Fruit fly (Drosophila melanogaster) whole organism, prepupa: ENCODE measurements around the gene CG33110.

ENCODE experiments used
- CG7368 ChIP-seq: fragments of 200-800 bp; sonication (Bioruptor generic); optimal IDR thresholded peaks from 3 replicates; lab custom pipeline; 2016; ENCODE audit warnings: missing biosample characterization, missing genetic modification characterization
- CG9139 ChIP-seq: fragments of 200-800 bp; sonication (Bioruptor generic); optimal IDR thresholded peaks from 3 replicates; lab custom pipeline; 2017; ENCODE audit warnings: missing biosample characterization, mild to moderate bottlenecking, missing genetic modification characterization
- Hr4 ChIP-seq: fragments of 200-800 bp; sonication (Bioruptor generic); optimal IDR thresholded peaks from 3 replicates; lab custom pipeline; 2016; ENCODE audit warnings: missing biosample characterization, missing genetic modification characterization
- Lpt ChIP-seq: fragments of 200-800 bp; sonication (Bioruptor generic); optimal IDR thresholded peaks from 3 replicates; lab custom pipeline; 2016; ENCODE audit warnings: missing biosample characterization, missing genetic modification characterization
- Smox ChIP-seq: fragments of 200-800 bp; sonication (Bioruptor generic); optimal IDR thresholded peaks from 3 replicates; lab custom pipeline; 2016; ENCODE audit warnings: missing biosample characterization, missing genetic modification characterization
- Sox102F ChIP-seq: fragments of 200-800 bp; sonication (Bioruptor generic); optimal IDR thresholded peaks from 2 replicates; lab custom pipeline; 2016; ENCODE audit warnings: missing biosample characterization, mild to moderate bottlenecking, missing genetic modification characterization
- Sox15 ChIP-seq: fragments of 200-800 bp; sonication (Bioruptor generic); optimal IDR thresholded peaks from 3 replicates; lab custom pipeline; 2016; ENCODE audit warnings: missing biosample characterization, missing genetic modification characterization
- cyc ChIP-seq: fragments of 200-800 bp; sonication (Bioruptor generic); optimal IDR thresholded peaks from 3 replicates; lab custom pipeline; 2016; ENCODE audit warnings: missing biosample characterization, missing genetic modification characterization
- dsx ChIP-seq: fragments of 200-800 bp; optimal IDR thresholded peaks from 3 replicates; lab custom pipeline; 2019; ENCODE audit warnings: missing biosample characterization, mild to moderate bottlenecking, missing genetic modification characterization, moderate library complexity; ENCODE audit not compliant: poor library complexity, severe bottlenecking
- pdm3 ChIP-seq: fragments of 200-800 bp; sonication (Bioruptor generic); optimal IDR thresholded peaks from 3 replicates; lab custom pipeline; 2016; ENCODE audit warnings: missing biosample characterization, missing genetic modification characterization
- ss ChIP-seq, 2 experiments: fragments of 200-800 bp; sonication (Bioruptor generic); optimal IDR thresholded peaks; 2 replicates in 1 of 2; 3 replicates in 1 of 2; lab custom pipeline; 2017 to 2018; ENCODE audit warnings: mild to moderate bottlenecking in 2 of 2, missing biosample characterization in 2 of 2, missing genetic modification characterization in 2 of 2, moderate library complexity in 1 of 2

dm6 chr3R:22558398-22558797 is 11.6 kb upstream of the CG33110 start:
- no peak for TF ChIP-seq CG9139 (GFP tag; lab: Kevin White, UChicago)
- no peak for TF ChIP-seq cyc (GFP tag; lab: Kevin White, UChicago)
- TF ChIP-seq Sox15 (GFP tag; lab: Kevin White, UChicago): no peak
- TF ChIP-seq Lpt (GFP tag; lab: Kevin White, UChicago): no peak
- TF ChIP-seq CG7368 (GFP tag; lab: Kevin White, UChicago): no peak
- no peak for TF ChIP-seq ss (GFP tag; optimal IDR thresholded peaks at IDR 0.05; lab: Kevin White, UChicago)
- TF ChIP-seq dsx (GFP tag; lab: Kevin White, UChicago): no peak
- TF ChIP-seq Smox (GFP tag; lab: Kevin White, UChicago): no peak
- no peak for TF ChIP-seq Sox102F (GFP tag; lab: Kevin White, UChicago)
- TF ChIP-seq pdm3 (GFP tag; lab: Kevin White, UChicago): no peak
- TF ChIP-seq Hr4: no peak
